Worm (Caenorhabditis elegans) whole organism, L4 larva: ENCODE measurements around the gene D1022.5.

Source experiments
- ZK546.5 ChIP-seq, 2 experiments: sonication (generic microtip); optimal IDR thresholded peaks; 2 replicates each; lab custom pipeline; 2017; ENCODE audit warnings: missing biosample characterization in 2 of 2, missing genetic modification characterization in 2 of 2
- ama-1 ChIP-seq: fragments of 150-350 bp; optimal IDR thresholded peaks from 2 replicates; lab custom pipeline; 2014; ENCODE audit warnings: inconsistent platforms, mixed read lengths
- dmd-8 ChIP-seq: fragments of 200-800 bp; sonication (Bioruptor generic); IDR thresholded peaks from 2 replicates; pipeline ENCODE4 v1.3.6; 2022; ENCODE audit warnings: missing genetic modification characterization, missing compliant biosample characterization
- hif-1 ChIP-seq, 2 experiments: sonication (generic microtip); optimal IDR thresholded peaks; 2 replicates each; lab custom pipeline; 2016 to 2017; ENCODE audit warnings: missing compliant biosample characterization in 2 of 2, missing genetic modification characterization in 2 of 2, missing genetic modification reagents in 2 of 2, missing genotype in 2 of 2, mild to moderate bottlenecking in 1 of 2
- lsy-2 ChIP-seq, 2 experiments: fragments of 150-350 bp in 1 of 2; sonication (generic microtip) in 1 of 2; optimal IDR thresholded peaks; 2 replicates each; lab custom pipeline; 2014 to 2017; ENCODE audit warnings: missing biosample characterization in 2 of 2, missing genetic modification characterization in 2 of 2
- mdl-1 ChIP-seq, 2 experiments: fragments of 150-350 bp in 1 of 2; sonication (generic microtip) in 1 of 2; optimal IDR thresholded peaks; 2 replicates each; lab custom pipeline; 2014 to 2017; ENCODE audit warnings: missing biosample characterization in 2 of 2, missing genetic modification characterization in 2 of 2
- nhr-10 ChIP-seq: fragments of 150-350 bp; optimal IDR thresholded peaks from 2 replicates; lab custom pipeline; 2014; ENCODE audit warnings: missing biosample characterization, missing genetic modification characterization
- nhr-28 ChIP-seq: fragments of 150-350 bp; optimal IDR thresholded peaks from 2 replicates; lab custom pipeline; 2014; ENCODE audit warnings: missing biosample characterization, missing genetic modification characterization
- nhr-76 ChIP-seq: fragments of 150-350 bp; optimal IDR thresholded peaks from 2 replicates; lab custom pipeline; 2014; ENCODE audit warnings: missing biosample characterization, missing genetic modification characterization
- unc-130 ChIP-seq: sonication (generic microtip); optimal IDR thresholded peaks from 2 replicates; lab custom pipeline; 2016; ENCODE audit warnings: missing genetic modification reagents, missing genetic modification characterization, missing compliant biosample characterization
- unc-62 ChIP-seq, 3 experiments: fragments of 150-350 bp in 1 of 3; sonication (generic microtip); optimal IDR thresholded peaks in 2 of 3; peaks in 1 of 3; 1 replicate in 1 of 3; 2 replicates in 2 of 3; lab custom pipeline; 2014 to 2017; ENCODE audit warnings: missing biosample characterization in 3 of 3, missing genetic modification characterization in 3 of 3, missing genetic modification reagents in 3 of 3, missing genotype in 1 of 3

DNA sequence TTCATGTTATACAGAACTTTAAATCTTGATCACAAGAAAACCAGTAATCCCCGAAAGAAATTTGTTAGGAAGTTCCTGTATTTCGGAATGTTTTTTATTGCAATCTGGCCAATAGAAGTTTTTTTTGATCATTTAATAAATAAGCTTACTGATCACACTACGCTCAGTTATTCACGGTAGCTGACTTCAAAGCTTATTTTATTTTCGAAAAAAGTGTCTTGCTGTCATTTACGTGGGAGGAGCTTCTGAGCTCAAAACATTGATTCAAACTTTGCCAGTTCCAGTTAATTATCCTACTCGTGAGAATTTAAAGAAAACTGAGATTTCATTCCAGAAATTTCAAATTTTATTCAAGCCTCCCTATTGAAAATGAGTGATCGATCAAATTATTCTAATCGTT lies 26.3 kb downstream of the D1022.5 start, which contains the start of gene srd-54:
- TF ChIP-seq nhr-76 (no peak), ZK546.5 (tag; optimal IDR thresholded peaks at IDR 0.05; lab: Kevin White, UChicago) (no peak), nhr-10 (tag; lab: Kevin White, UChicago) (no peak), ama-1 (lab: Kevin White, UChicago) (no peak), unc-130 (no peak), hif-1 (tag; optimal IDR thresholded peaks at IDR 0.05; lab: Kevin White, UChicago) (no peak), unc-62 (GFP tag; optimal IDR thresholded peaks at IDR 0.05 in 1 of 2; lab: Kevin White, UChicago) (no peak), unc-62 (tag; optimal IDR thresholded peaks at IDR 0.05; lab: Kevin White, UChicago) (no peak), nhr-28 (tag; lab: Kevin White, UChicago) (no peak), mdl-1 (tag; optimal IDR thresholded peaks at IDR 0.05; lab: Kevin White, UChicago) (no peak), lsy-2 (tag; optimal IDR thresholded peaks at IDR 0.05; lab: Kevin White, UChicago) (no peak), dmd-8 (GFP tag; lab: Robert Waterston, UW) (no peak)
